Worm (Caenorhabditis elegans): ENCODE data around the gene W01B6.8.

The W01B6.8 gene

DNA sequence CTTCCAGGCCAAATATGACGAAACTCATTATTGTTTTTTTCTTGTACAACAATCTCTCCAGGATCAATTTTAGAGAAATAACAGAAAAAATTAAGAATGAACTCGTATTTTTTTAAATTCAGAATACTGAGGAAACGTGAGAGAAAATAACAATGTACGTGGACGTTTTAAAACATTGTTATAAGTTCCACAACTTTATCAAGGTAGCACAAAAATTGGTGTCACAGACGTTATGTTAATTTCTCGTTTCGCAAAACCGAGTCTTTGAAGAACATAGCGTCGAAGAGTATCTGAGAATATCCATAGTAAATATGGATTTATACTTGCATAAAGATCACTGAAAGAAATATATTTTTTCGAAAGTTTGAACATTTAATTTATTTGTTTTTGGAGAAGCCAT lies 33.1 kb downstream of the W01B6.8 start, which contains the start of gene T04B2.8:
T04B2.8 (minus strand) TSS at position 101 of the 400 bp plus-strand sequence.
- no peak for TF ChIP-seq tra-4 (tag; optimal IDR thresholded peaks at IDR 0.05)
- TF ChIP-seq scrt-1 (GFP tag; IDR thresholded peaks at IDR 0.05): no peak
- no peak for TF ChIP-seq F13C5.2 (tag; optimal IDR thresholded peaks at IDR 0.05)
- no peak for TF ChIP-seq hmbx-1 (tag; optimal IDR thresholded peaks at IDR 0.05)

- TF ChIP-seq tbx-11 (GFP tag; IDR thresholded peaks at IDR 0.05): no peak
- TF ChIP-seq ama-1 (optimal IDR thresholded peaks at IDR 0.05): no peak
- no peak for TF ChIP-seq scrt-1 (GFP tag; IDR thresholded peaks at IDR 0.05)
- TF ChIP-seq tra-4 (tag; optimal IDR thresholded peaks at IDR 0.05): no peak
- no peak for TF ChIP-seq B0310.2 (tag; optimal IDR thresholded peaks at IDR 0.05)
- no peak for TF ChIP-seq flt-1 (GFP tag; IDR thresholded peaks at IDR 0.05)
- TF ChIP-seq hmg-4 (GFP tag; optimal IDR thresholded peaks at IDR 0.05): no peak
Measured at ce11 chrIV:10048268-10048667, 35.9 kb downstream of the W01B6.8 start.

DNA sequence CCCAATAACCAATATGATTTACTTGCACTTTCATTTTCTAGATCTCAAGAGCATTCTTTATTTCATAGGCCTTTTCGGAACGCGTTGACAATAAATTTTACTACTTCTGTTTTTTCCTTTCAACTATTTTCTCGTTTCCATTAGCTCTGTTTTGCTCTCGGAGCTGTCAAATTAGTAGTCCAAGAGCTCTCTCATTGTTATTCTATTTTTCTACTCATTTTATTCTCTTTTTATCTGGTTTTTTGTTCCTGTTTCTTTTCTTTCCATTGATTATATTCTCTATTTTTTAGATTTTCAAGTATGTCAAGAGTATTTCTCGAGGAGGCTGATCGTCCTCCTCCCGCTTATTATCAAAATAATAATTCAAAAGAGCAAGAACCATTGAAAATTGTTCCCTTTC lies 37.1 kb downstream of the W01B6.8 start, which contains the start of gene T04B2.3:
T04B2.3 (plus strand) TSS at position 301 of the 400 bp plus-strand sequence.
- TF ChIP-seq F13C5.2 (tag; optimal IDR thresholded peaks at IDR 0.05) (no peak), B0310.2 (tag; optimal IDR thresholded peaks at IDR 0.05) (no peak), tra-4 (tag; optimal IDR thresholded peaks at IDR 0.05) (no peak), hnd-1 (tag; optimal IDR thresholded peaks at IDR 0.05) (no peak), ama-1 (optimal IDR thresholded peaks at IDR 0.05) (no peak), ceh-36 (tag; optimal IDR thresholded peaks at IDR 0.05) (no peak), tbx-11 (GFP tag; IDR thresholded peaks at IDR 0.05) (no peak), ets-7 (tag; optimal IDR thresholded peaks at IDR 0.05) (no peak), flt-1 (GFP tag; IDR thresholded peaks at IDR 0.05) (no peak), aly-1 (tag; optimal IDR thresholded peaks at IDR 0.05) (no peak), pes-1 (GFP tag; IDR thresholded peaks at IDR 0.05) (no peak), tbx-37 (GFP tag; conservative IDR thresholded peaks at IDR 0.05) (no peak), scrt-1 (GFP tag; IDR thresholded peaks at IDR 0.05) (no peak), hmbx-1 (tag; optimal IDR thresholded peaks at IDR 0.05) (no peak), ceh-13 (GFP tag; optimal IDR thresholded peaks at IDR 0.05) (no peak), hmg-4 (GFP tag; optimal IDR thresholded peaks at IDR 0.05) (no peak), sea-1 (GFP tag; conservative IDR thresholded peaks at IDR 0.05) (no peak)

ce11 chrIV:10046005-10046404 lies 38.2 kb downstream of the W01B6.8 start:
- TF ChIP-seq ets-7 (tag; optimal IDR thresholded peaks at IDR 0.05): no peak
- TF ChIP-seq pes-1 (GFP tag; IDR thresholded peaks at IDR 0.05): no peak
- no peak for TF ChIP-seq aly-1 (tag; optimal IDR thresholded peaks at IDR 0.05)
- TF ChIP-seq ceh-13 (GFP tag; optimal IDR thresholded peaks at IDR 0.05): no peak
- no peak for TF ChIP-seq tra-4 (tag; optimal IDR thresholded peaks at IDR 0.05)
- no peak for TF ChIP-seq ceh-36 (tag; optimal IDR thresholded peaks at IDR 0.05)
- no peak for TF ChIP-seq hmbx-1 (tag; optimal IDR thresholded peaks at IDR 0.05)
- TF ChIP-seq tbx-11 (GFP tag; IDR thresholded peaks at IDR 0.05): no peak
- TF ChIP-seq ama-1 (optimal IDR thresholded peaks at IDR 0.05): no peak
- TF ChIP-seq scrt-1 (GFP tag; IDR thresholded peaks at IDR 0.05): no peak
- TF ChIP-seq F13C5.2 (tag; optimal IDR thresholded peaks at IDR 0.05): no peak

- TF ChIP-seq ceh-13 (GFP tag; optimal IDR thresholded peaks at IDR 0.05): no peak
Measured at ce11 chrIV:10042881-10043280, 41.3 kb downstream of the W01B6.8 start, which contains the start of gene frk-1. frk-1 (plus strand) TSS chrIV:10043181.

- TF ChIP-seq sea-1 (GFP tag; conservative IDR thresholded peaks at IDR 0.05): no peak
- TF ChIP-seq flt-1 (GFP tag; IDR thresholded peaks at IDR 0.05): no peak
- no peak for TF ChIP-seq scrt-1 (GFP tag; IDR thresholded peaks at IDR 0.05)
- TF ChIP-seq F13C5.2 (tag; optimal IDR thresholded peaks at IDR 0.05): no peak
- TF ChIP-seq ama-1 (optimal IDR thresholded peaks at IDR 0.05): no peak
- no peak for TF ChIP-seq tbx-37 (GFP tag; conservative IDR thresholded peaks at IDR 0.05)
Measured at ce11 chrIV:10040803-10041202, 43.4 kb downstream of the W01B6.8 start, which contains the start of gene dhs-31. dhs-31 (minus strand) TSS chrIV:10040903.

- TF ChIP-seq ceh-36 (tag; optimal IDR thresholded peaks at IDR 0.05) (no peak), pes-1 (GFP tag; IDR thresholded peaks at IDR 0.05) (no peak), ceh-13 (GFP tag; optimal IDR thresholded peaks at IDR 0.05) (no peak), hmg-4 (GFP tag; optimal IDR thresholded peaks at IDR 0.05) (no peak), flt-1 (GFP tag; IDR thresholded peaks at IDR 0.05) (no peak), tra-4 (tag; optimal IDR thresholded peaks at IDR 0.05) (no peak), ets-7 (tag; optimal IDR thresholded peaks at IDR 0.05) (no peak), B0310.2 (tag; optimal IDR thresholded peaks at IDR 0.05) (no peak), F13C5.2 (tag; optimal IDR thresholded peaks at IDR 0.05) (no peak), hmbx-1 (tag; optimal IDR thresholded peaks at IDR 0.05) (no peak), aly-1 (tag; optimal IDR thresholded peaks at IDR 0.05) (no peak), tbx-37 (GFP tag; conservative IDR thresholded peaks at IDR 0.05) (no peak), ama-1 (optimal IDR thresholded peaks at IDR 0.05) (no peak), scrt-1 (GFP tag; IDR thresholded peaks at IDR 0.05) (no peak), hnd-1 (tag; optimal IDR thresholded peaks at IDR 0.05) (no peak), sea-1 (GFP tag; conservative IDR thresholded peaks at IDR 0.05) (no peak)
Measured at ce11 chrIV:10036966-10037365, 47.2 kb downstream of the W01B6.8 start, which contains the start of gene F44D12.10. F44D12.10 (minus strand) TSS chrIV:10037066.
